Fruit fly (Drosophila melanogaster): ENCODE measurements around the gene CG34279.

Gene CG34279

DNA sequence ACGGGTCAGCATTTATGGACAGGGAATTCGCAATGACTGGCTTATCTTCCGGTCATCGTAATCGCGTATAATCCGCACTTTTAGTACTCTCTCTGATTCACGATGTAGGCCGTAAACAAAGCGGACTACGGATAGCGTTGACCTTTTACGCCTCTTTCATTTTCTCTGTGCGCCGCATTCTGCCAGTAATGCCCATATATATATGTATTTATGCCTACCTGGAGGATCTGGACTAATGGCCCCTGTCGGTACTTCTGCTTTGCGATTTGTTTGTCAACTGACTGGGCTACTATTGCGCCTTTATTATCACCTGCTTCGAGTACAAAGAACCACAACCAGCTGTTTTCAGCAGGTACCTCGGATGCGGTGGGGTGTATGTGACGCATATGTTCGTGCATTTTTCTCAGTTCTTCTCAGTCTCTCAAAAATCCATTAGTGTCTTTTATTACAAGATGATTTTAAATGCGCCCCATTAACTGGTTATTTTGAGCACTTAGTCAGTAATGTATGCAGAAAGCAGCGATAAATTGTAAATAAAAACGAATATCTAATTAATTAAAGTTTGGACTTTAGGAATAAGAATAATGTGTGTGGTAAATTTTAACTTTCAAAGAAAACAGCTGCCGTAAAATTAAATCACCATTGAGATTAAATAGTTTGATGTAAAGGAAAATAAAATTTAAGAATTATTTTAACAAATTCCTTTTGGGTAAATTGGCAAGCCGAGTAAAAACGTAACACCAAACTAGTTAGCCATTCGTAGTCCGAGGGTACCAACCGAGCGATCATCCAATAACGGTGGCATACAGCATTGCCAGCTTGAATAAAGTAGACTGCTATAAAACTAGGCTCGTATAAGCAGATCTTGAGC is 8.5 kb downstream of the CG34279 start, which contains the start of gene CREG:
CREG (minus strand) TSS at position 323 of the 871 bp plus-strand sequence.
- TF ChIP-seq Ets65A (GFP tag): peak; percentile 2
- TF ChIP-seq peb (GFP tag; IDR thresholded peaks at IDR 0.05): no peak
- TF ChIP-seq grau (tag; optimal IDR thresholded peaks at IDR 0.05): peak; percentile 40
- TF ChIP-seq CG2199 (GFP tag; IDR thresholded peaks at IDR 0.05): no peak
- peak; percentile 32 for TF ChIP-seq YL-1 (GFP tag; optimal IDR thresholded peaks at IDR 0.05)
- TF ChIP-seq D19A (tag; optimal IDR thresholded peaks at IDR 0.05): peak; percentile 21
- TF ChIP-seq CG2116 (GFP tag; optimal IDR thresholded peaks at IDR 0.05): peak; percentile 11
- TF ChIP-seq lab (GFP tag; optimal IDR thresholded peaks at IDR 0.05): no peak
- TF ChIP-seq Hmr (GFP tag; optimal IDR thresholded peaks at IDR 0.05): peak; percentile 5
- TF ChIP-seq CG17186 (GFP tag; optimal IDR thresholded peaks at IDR 0.05): no peak
- TF ChIP-seq CG17829 (tag; optimal IDR thresholded peaks at IDR 0.05): peak; percentile 7
- no peak for TF ChIP-seq nerfin-1 (tag; optimal IDR thresholded peaks at IDR 0.05)
- peak; percentile 54 for TF ChIP-seq CG2678 (tag; optimal IDR thresholded peaks at IDR 0.05)
- no peak for TF ChIP-seq CG15514 (GFP tag; optimal IDR thresholded peaks at IDR 0.05)
- TF ChIP-seq maf-S (GFP tag; optimal IDR thresholded peaks at IDR 0.05): no peak
- peak; percentile 20 for TF ChIP-seq CG10267 (tag; optimal IDR thresholded peaks at IDR 0.05)
- peak; percentile 40 for TF ChIP-seq ac (GFP tag; optimal IDR thresholded peaks at IDR 0.05)
- no peak for TF ChIP-seq jing (GFP tag; optimal IDR thresholded peaks at IDR 0.05)
- peak; percentile 17 for TF ChIP-seq phol (tag; optimal IDR thresholded peaks at IDR 0.05)
- peak; percentile 17 for TF ChIP-seq CG10543 (GFP tag; optimal IDR thresholded peaks at IDR 0.05)
- TF ChIP-seq CoRest (tag; optimal IDR thresholded peaks at IDR 0.05): peak; percentile 45
- peak; percentile 28 for TF ChIP-seq CG7556 (GFP tag; optimal IDR thresholded peaks at IDR 0.05)
- peak; percentile 32; the same call in 1 of the 2 replicates for TF ChIP-seq MBD-R2 (GFP tag; IDR thresholded peaks at IDR 0.05)
- TF ChIP-seq CG16815 (GFP tag; optimal IDR thresholded peaks at IDR 0.05): peak; percentile 18
- TF ChIP-seq CG34376 (GFP tag; optimal IDR thresholded peaks at IDR 0.05): no peak
- peak; percentile 46 for TF ChIP-seq CG12391 (tag; optimal IDR thresholded peaks at IDR 0.05)
- peak; percentile 20 for TF ChIP-seq CG12659 (GFP tag; optimal IDR thresholded peaks at IDR 0.05)
- TF ChIP-seq gsb-n (tag; optimal IDR thresholded peaks at IDR 0.05): no peak
- peak; percentile 58 for TF ChIP-seq CG13775 (GFP tag; optimal IDR thresholded peaks at IDR 0.05)
- TF ChIP-seq CG6683 (GFP tag; optimal IDR thresholded peaks at IDR 0.05): no peak
- TF ChIP-seq Meics (GFP tag; optimal IDR thresholded peaks at IDR 0.05): peak; percentile 25
- no peak for TF ChIP-seq cas (GFP tag; IDR thresholded peaks at IDR 0.05)
- TF ChIP-seq NC2β (GFP tag; optimal IDR thresholded peaks at IDR 0.05): peak; percentile 15
- 0 out of 2 replicates have a peak, but pooled peaks have one; percentile 11 for TF ChIP-seq CG9932 (GFP tag; IDR thresholded peaks at IDR 0.05)
- peak; percentile 47 for TF ChIP-seq nmo (GFP tag; optimal IDR thresholded peaks at IDR 0.05)
- peak; percentile 34 for TF ChIP-seq CG12104 (GFP tag; optimal IDR thresholded peaks at IDR 0.05)
- TF ChIP-seq CG33557 (GFP tag; optimal IDR thresholded peaks at IDR 0.05): peak; percentile 9
- peak; percentile 18 for TF ChIP-seq dmrt99B (tag; optimal IDR thresholded peaks at IDR 0.05)
- peak; percentile 8 for TF ChIP-seq CG4820 (GFP tag; optimal IDR thresholded peaks at IDR 0.05)
- TF ChIP-seq Chrac-16 (GFP tag; optimal IDR thresholded peaks at IDR 0.05): peak; percentile 3
- no peak for TF ChIP-seq CG8359 (GFP tag; optimal IDR thresholded peaks at IDR 0.05; ENCODE audit: borderline replicate concordance)
- TF ChIP-seq knrl (GFP tag; IDR thresholded peaks at IDR 0.05; ENCODE audit: partially characterized antibody): no peak
- peak; percentile 72; the same call in 2 of the 3 replicates for TF ChIP-seq CG17361 (GFP tag; IDR thresholded peaks at IDR 0.05)
- TF ChIP-seq cad (GFP tag; optimal IDR thresholded peaks at IDR 0.05): peak; percentile 74
- TF ChIP-seq D19B (GFP tag; optimal IDR thresholded peaks at IDR 0.05): peak; percentile 96
- no peak for TF ChIP-seq HLH54F (GFP tag; optimal IDR thresholded peaks at IDR 0.05)
- TF ChIP-seq chn (GFP tag; optimal IDR thresholded peaks at IDR 0.05): peak; percentile 0
- no peak for TF ChIP-seq Hr39 (optimal IDR thresholded peaks at IDR 0.05)

Measured in whole organism, embryonic.